Fruit fly (Drosophila melanogaster) whole organism, pupa: ENCODE results near the gene jar.

Experiments
- CG10348 ChIP-seq: fragments of 200-800 bp; sonication (Bioruptor generic); IDR thresholded peaks from 2 replicates; pipeline ENCODE4 v1.3.6; 2022; ENCODE audit warnings: missing biosample characterization, missing genetic modification characterization
- CG12605 ChIP-seq: fragments of 200-800 bp; sonication (Bioruptor generic); IDR thresholded peaks from 2 replicates; pipeline ENCODE4 v1.3.6; 2022; ENCODE audit warnings: missing biosample characterization, missing genetic modification characterization
- CG13204 ChIP-seq: fragments of 200-800 bp; sonication (Bioruptor generic); optimal IDR thresholded peaks from 2 replicates; lab custom pipeline; 2018; ENCODE audit warnings: missing biosample characterization, mild to moderate bottlenecking, missing genetic modification characterization, moderate library complexity
- CG14655 ChIP-seq: fragments of 200-800 bp; sonication (Bioruptor generic); optimal IDR thresholded peaks from 3 replicates; lab custom pipeline; 2017; ENCODE audit warnings: mild to moderate bottlenecking, missing biosample characterization, missing genetic modification reagents, missing genetic modification characterization
- CG15710 ChIP-seq: fragments of 200-800 bp; sonication (Bioruptor generic); optimal IDR thresholded peaks from 2 replicates; lab custom pipeline; 2018; ENCODE audit warnings: missing biosample characterization, mild to moderate bottlenecking, missing genetic modification characterization, moderate library complexity
- CG17806 ChIP-seq: fragments of 200-800 bp; sonication (Bioruptor generic); optimal IDR thresholded peaks from 2 replicates; lab custom pipeline; 2018; ENCODE audit warnings: missing biosample characterization, mild to moderate bottlenecking, missing genetic modification characterization, moderate library complexity
- CG32121 ChIP-seq: fragments of 200-800 bp; sonication (Bioruptor generic); IDR thresholded peaks from 2 replicates; pipeline ENCODE4 v1.3.6; 2022; ENCODE audit warnings: missing biosample characterization, missing genetic modification characterization
- CG34367 ChIP-seq: fragments of 200-800 bp; sonication (Bioruptor generic); optimal IDR thresholded peaks from 2 replicates; lab custom pipeline; 2018; ENCODE audit warnings: missing biosample characterization, mild to moderate bottlenecking, missing genetic modification characterization
- CG4496 ChIP-seq: fragments of 200-800 bp; sonication (Bioruptor generic); IDR thresholded peaks from 3 replicates; pipeline ENCODE4 v1.3.6; 2022; ENCODE audit warnings: missing biosample characterization, missing genetic modification characterization
- CG8159 ChIP-seq: fragments of 200-800 bp; sonication (Bioruptor generic); optimal IDR thresholded peaks from 3 replicates; lab custom pipeline; 2018; ENCODE audit warnings: missing biosample characterization, mild to moderate bottlenecking, missing genetic modification characterization, moderate library complexity
- CG8301 ChIP-seq: fragments of 200-800 bp; sonication (Bioruptor generic); optimal IDR thresholded peaks from 2 replicates; lab custom pipeline; 2018; ENCODE audit warnings: missing biosample characterization, mild to moderate bottlenecking, missing genetic modification characterization
- CG9948 ChIP-seq: fragments of 200-800 bp; sonication (Bioruptor generic); optimal IDR thresholded peaks from 2 replicates; lab custom pipeline; 2018; ENCODE audit warnings: missing biosample characterization, mild to moderate bottlenecking, missing genetic modification characterization, moderate library complexity
- D1 ChIP-seq: fragments of 200-800 bp; sonication (Bioruptor generic); optimal IDR thresholded peaks from 2 replicates; lab custom pipeline; 2018; ENCODE audit warnings: missing biosample characterization, mild to moderate bottlenecking, missing genetic modification characterization, moderate library complexity
- EcR ChIP-seq: fragments of 200-800 bp; sonication (Bioruptor generic); optimal IDR thresholded peaks from 3 replicates; lab custom pipeline; 2019; ENCODE audit warnings: missing biosample characterization, missing genetic modification characterization, mild to moderate bottlenecking, moderate library complexity, missing genetic modification reagents
- Ets98B ChIP-seq: fragments of 200-800 bp; sonication (Bioruptor generic); IDR thresholded peaks from 2 replicates; pipeline ENCODE4 v1.3.6; 2022; ENCODE audit warnings: missing biosample characterization, missing genetic modification characterization
- Pif1A ChIP-seq: fragments of 200-800 bp; sonication (Bioruptor generic); optimal IDR thresholded peaks from 3 replicates; lab custom pipeline; 2016; ENCODE audit warnings: missing biosample characterization, missing genetic modification characterization
- Pif1B ChIP-seq: fragments of 200-800 bp; sonication (Bioruptor generic); optimal IDR thresholded peaks from 3 replicates; lab custom pipeline; 2016; ENCODE audit warnings: missing biosample characterization, missing genetic modification characterization
- Snoo ChIP-seq: fragments of 200-800 bp; sonication (Bioruptor generic); optimal IDR thresholded peaks from 3 replicates; lab custom pipeline; 2017; ENCODE audit warnings: missing biosample characterization, mild to moderate bottlenecking, missing genetic modification characterization, inconsistent platforms
- fd96Ca ChIP-seq: fragments of 200-800 bp; sonication (Bioruptor generic); IDR thresholded peaks from 3 replicates; pipeline ENCODE4 v1.3.6; 2022; ENCODE audit warnings: missing biosample characterization, missing genetic modification characterization
- gl ChIP-seq: fragments of 200-800 bp; sonication (Bioruptor generic); optimal IDR thresholded peaks from 2 replicates; lab custom pipeline; 2018; ENCODE audit warnings: missing biosample characterization, mild to moderate bottlenecking, missing genetic modification characterization
- rn ChIP-seq: fragments of 200-800 bp; sonication (Bioruptor generic); IDR thresholded peaks from 2 replicates; pipeline ENCODE4 v1.3.6; 2022; ENCODE audit warnings: missing biosample characterization, missing genetic modification characterization

Gene jar

dm6 chr3R:24264414-24265363, 6.3 kb downstream of the jar start:
- no peak for TF ChIP-seq fd96Ca
- TF ChIP-seq D1 = no peak
- peak; percentile 3 for TF ChIP-seq Pif1B
- TF ChIP-seq CG32121 (GFP tag; lab: Robert Waterston, UW) = 0 out of 2 replicates have a peak, but pooled peaks have one; percentile 8

dm6 chr3R:24263588-24264413, 7.2 kb downstream of the jar start:
- no peak for TF ChIP-seq EcR (GFP tag; lab: Kevin White, UChicago)
- TF ChIP-seq CG8301 (tag; lab: Kevin White, UChicago) = peak; percentile 20
- peak; percentile 30 for TF ChIP-seq CG14655 (GFP tag; lab: Kevin White, UChicago)
- peak; percentile 49 for TF ChIP-seq Pif1A
- TF ChIP-seq Pif1B = no peak
- no peak for TF ChIP-seq gl (tag; lab: Kevin White, UChicago)
- TF ChIP-seq D1 = no peak
- 0 out of 3 replicates have a peak, but pooled peaks have one; percentile 6 for TF ChIP-seq CG4496 (GFP tag; lab: Robert Waterston, UW)
- TF ChIP-seq CG9948 (tag; lab: Kevin White, UChicago) = peak; percentile 17
- peak; percentile 13; the same call in 1 of the 3 replicates for TF ChIP-seq fd96Ca
- TF ChIP-seq Ets98B (GFP tag; lab: Robert Waterston, UW) = 0 out of 2 replicates have a peak, but pooled peaks have one; percentile 5
- TF ChIP-seq CG15710 = no peak
- TF ChIP-seq CG34367 (tag; lab: Kevin White, UChicago) = no peak
- TF ChIP-seq CG12605 = no peak
- TF ChIP-seq Snoo = no peak
- TF ChIP-seq rn (GFP tag; lab: Robert Waterston, UW) = no peak
- TF ChIP-seq CG10348 = no peak
- peak; percentile 46 for TF ChIP-seq CG8159 (tag; lab: Kevin White, UChicago)
- no peak for TF ChIP-seq CG17806 (tag; lab: Kevin White, UChicago)
- TF ChIP-seq CG32121 (GFP tag; lab: Robert Waterston, UW) = no peak
- no peak for TF ChIP-seq CG13204 (GFP tag; lab: Kevin White, UChicago)

- no peak for TF ChIP-seq Snoo
- no peak for TF ChIP-seq CG12605
- no peak for TF ChIP-seq EcR (GFP tag; lab: Kevin White, UChicago)
- no peak for TF ChIP-seq CG9948 (tag; lab: Kevin White, UChicago)
- TF ChIP-seq Pif1A = no peak
- no peak for TF ChIP-seq D1
- TF ChIP-seq CG10348 = no peak
- TF ChIP-seq rn (GFP tag; lab: Robert Waterston, UW) = no peak
- TF ChIP-seq CG32121 (GFP tag; lab: Robert Waterston, UW) = no peak
- TF ChIP-seq Ets98B (GFP tag; lab: Robert Waterston, UW) = no peak
- no peak for TF ChIP-seq CG8301 (tag; lab: Kevin White, UChicago)
- no peak for TF ChIP-seq CG34367 (tag; lab: Kevin White, UChicago)
- TF ChIP-seq Pif1B = no peak
- no peak for TF ChIP-seq CG15710
- TF ChIP-seq CG13204 (GFP tag; lab: Kevin White, UChicago) = no peak
- no peak for TF ChIP-seq fd96Ca
Observed at dm6 chr3R:24262923-24263322, 8.1 kb downstream of the jar start.

dm6 chr3R:24261380-24262021, 9.5 kb downstream of the jar start:
- TF ChIP-seq CG10348 (no peak), CG32121 (GFP tag; lab: Robert Waterston, UW) (no peak), Snoo (no peak), gl (tag; lab: Kevin White, UChicago) (peak; percentile 9), rn (GFP tag; lab: Robert Waterston, UW) (no peak), CG34367 (tag; lab: Kevin White, UChicago) (peak; percentile 45), Pif1B (peak; percentile 76), CG13204 (GFP tag; lab: Kevin White, UChicago) (peak; percentile 45), CG14655 (GFP tag; lab: Kevin White, UChicago) (peak; percentile 87), Pif1A (peak; percentile 69), D1 (peak; percentile 44), CG8301 (tag; lab: Kevin White, UChicago) (peak; percentile 79), Ets98B (GFP tag; lab: Robert Waterston, UW) (peak; percentile 19; the same call in 1 of the 2 replicates), CG9948 (tag; lab: Kevin White, UChicago) (peak; percentile 75), CG4496 (GFP tag; lab: Robert Waterston, UW) (peak; percentile 18; the same call in 2 of the 3 replicates), fd96Ca (0 out of 3 replicates have a peak, but pooled peaks have one; percentile 32), CG17806 (tag; lab: Kevin White, UChicago) (peak; percentile 73), EcR (GFP tag; lab: Kevin White, UChicago) (peak; percentile 7), CG8159 (tag; lab: Kevin White, UChicago) (peak; percentile 59), CG12605 (no peak), CG15710 (peak; percentile 54)

- no peak for TF ChIP-seq CG9948 (tag; lab: Kevin White, UChicago)
- TF ChIP-seq Pif1B = no peak
- TF ChIP-seq CG14655 (GFP tag; lab: Kevin White, UChicago) = no peak
- no peak for TF ChIP-seq EcR (GFP tag; lab: Kevin White, UChicago)
- TF ChIP-seq CG8159 (tag; lab: Kevin White, UChicago) = no peak
- TF ChIP-seq CG17806 (tag; lab: Kevin White, UChicago) = no peak
- no peak for TF ChIP-seq CG8301 (tag; lab: Kevin White, UChicago)
- TF ChIP-seq rn (GFP tag; lab: Robert Waterston, UW) = no peak
- no peak for TF ChIP-seq fd96Ca
- no peak for TF ChIP-seq CG12605
- no peak for TF ChIP-seq gl (tag; lab: Kevin White, UChicago)
- no peak for TF ChIP-seq CG13204 (GFP tag; lab: Kevin White, UChicago)
- TF ChIP-seq CG10348 = no peak
- TF ChIP-seq Pif1A = no peak
- no peak for TF ChIP-seq Ets98B (GFP tag; lab: Robert Waterston, UW)
- TF ChIP-seq CG15710 = no peak
- TF ChIP-seq CG32121 (GFP tag; lab: Robert Waterston, UW) = no peak
- TF ChIP-seq Snoo = no peak
- no peak for TF ChIP-seq CG34367 (tag; lab: Kevin White, UChicago)
Observed at dm6 chr3R:24260411-24260810, 10.6 kb downstream of the jar start.
